Worm (Caenorhabditis elegans): ENCODE data around the gene mig-32.

DNA sequence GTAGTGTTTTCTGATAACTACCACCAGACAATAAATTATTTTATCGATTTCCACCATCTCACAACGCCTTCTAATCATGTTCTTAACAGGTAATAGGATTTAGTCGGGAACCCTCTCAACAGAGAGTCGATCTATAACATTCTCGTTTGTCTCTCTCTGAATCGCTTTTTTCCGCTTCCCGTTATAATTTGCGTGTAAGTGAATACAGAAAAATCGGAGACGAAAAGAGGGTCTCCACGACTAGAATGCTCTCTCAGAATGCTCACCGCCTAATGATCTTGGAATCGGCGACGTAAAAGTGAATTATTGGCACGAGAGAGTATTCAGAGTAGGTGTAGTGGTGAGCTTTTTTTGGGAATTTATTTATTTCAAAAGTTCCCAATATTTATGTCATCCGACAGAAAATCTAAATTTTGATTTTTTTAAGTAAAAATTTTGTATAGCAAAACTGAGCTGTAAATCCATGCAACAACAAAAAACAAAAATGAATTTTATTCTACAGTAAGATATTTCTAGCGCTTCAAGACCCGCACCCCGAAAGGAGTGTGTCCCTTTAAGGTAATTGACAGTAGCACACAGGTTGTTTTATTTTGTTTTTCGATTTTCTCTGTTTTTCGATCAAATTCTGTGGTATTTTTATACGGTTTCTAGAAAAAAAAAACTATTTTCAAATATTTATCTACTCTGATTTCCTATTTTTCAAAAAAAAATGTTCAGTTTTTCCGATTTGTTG lies 34.9 kb upstream of the mig-32 start:
- TF ChIP-seq sma-3 (GFP tag; optimal IDR thresholded peaks at IDR 0.05), result no peak
- no peak for TF ChIP-seq nhr-23 (tag; optimal IDR thresholded peaks at IDR 0.05)
- TF ChIP-seq lin-13 (GFP tag; optimal IDR thresholded peaks at IDR 0.05), result no peak
- no peak for TF ChIP-seq F13H6.1 (tag; optimal IDR thresholded peaks at IDR 0.05)
- no peak for TF ChIP-seq elt-3 (tag; optimal IDR thresholded peaks at IDR 0.05)
- no peak for TF ChIP-seq nhr-25 (tag; optimal IDR thresholded peaks at IDR 0.05)
- no peak for TF ChIP-seq nhr-237 (tag; optimal IDR thresholded peaks at IDR 0.05)
- TF ChIP-seq unc-62 (GFP tag; optimal IDR thresholded peaks at IDR 0.05), result no peak
- TF ChIP-seq snpc-4 (tag; optimal IDR thresholded peaks at IDR 0.05), result no peak
- TF ChIP-seq ceh-82 (tag; optimal IDR thresholded peaks at IDR 0.05), result no peak
- no peak for TF ChIP-seq ztf-4 (tag; optimal IDR thresholded peaks at IDR 0.05)

All from whole organism, L2 larva.